Fruit fly (Drosophila melanogaster) whole organism: ENCODE data around the gene Vha26.

Experiments
- CG8478 ChIP-seq: fragments of >200 bp; optimal IDR thresholded peaks from 2 replicates; lab custom pipeline; 2018; ENCODE audit warnings: inconsistent platforms
- Dll ChIP-seq: fragments of >200 bp; optimal IDR thresholded peaks from 2 replicates; lab custom pipeline; 2017
- EcR ChIP-seq, 2 experiments: fragments of >200 bp; optimal IDR thresholded peaks; 2 replicates each; lab custom pipeline; 2017; ENCODE audit warnings: missing biosample characterization in 2 of 2, missing genetic modification characterization in 2 of 2, missing genetic modification reagents in 2 of 2
- pan ChIP-seq: fragments of >200 bp; optimal IDR thresholded peaks from 2 replicates; lab custom pipeline; 2017
- psq ChIP-seq: fragments of >200 bp; optimal IDR thresholded peaks from 2 replicates; lab custom pipeline; 2017
- usp ChIP-seq: fragments of >200 bp; optimal IDR thresholded peaks from 2 replicates; lab custom pipeline; 2017; ENCODE audit warnings: missing biosample characterization, missing genetic modification characterization, mixed read lengths

- peak; percentile 11 for TF ChIP-seq Dll (lab: Kevin White, UChicago)
- no peak for TF ChIP-seq CG8478
- no peak for TF ChIP-seq EcR (GFP tag; optimal IDR thresholded peaks at IDR 0.05; lab: Kevin White, UChicago)
- TF ChIP-seq psq (lab: Kevin White, UChicago), result no peak
- no peak for TF ChIP-seq usp (GFP tag; lab: Kevin White, UChicago)
- TF ChIP-seq pan (lab: Kevin White, UChicago), result no peak
These were observed 21.0 kb downstream of the Vha26 start, which contains the start of gene Rga for dm6 chr3R:5612372-5613113.
